Worm (Caenorhabditis elegans): Measurements from ENCODE around the gene Y22D7AL.1.

Gene Y22D7AL.1

ce11 chrIII:1603776-1604175 lies 48.5 kb upstream of the Y22D7AL.1 start (continued):
- TF ChIP-seq tlf-1 (GFP tag; optimal IDR thresholded peaks at IDR 0.05): no peak
- peak; percentile 26; the same call in 1 of the 2 replicates for TF ChIP-seq madf-6 (GFP tag; IDR thresholded peaks at IDR 0.05)
- TF ChIP-seq zfh-2 (GFP tag; conservative IDR thresholded peaks at IDR 0.05): no peak
- TF ChIP-seq madf-10 (tag; optimal IDR thresholded peaks at IDR 0.05): no peak
- TF ChIP-seq ceh-27 (GFP tag; optimal IDR thresholded peaks at IDR 0.05): no peak
- no peak for TF ChIP-seq ztf-22 (GFP tag; optimal IDR thresholded peaks at IDR 0.05)
- no peak for TF ChIP-seq K11D2.4 (GFP tag; IDR thresholded peaks at IDR 0.05)
- no peak for TF ChIP-seq nhr-27 (tag; optimal IDR thresholded peaks at IDR 0.05)
- TF ChIP-seq ztf-28 (GFP tag; IDR thresholded peaks at IDR 0.05): 0 out of 2 replicates have a peak, but pooled peaks have one; percentile 37
- TF ChIP-seq lin-35 (GFP tag; optimal IDR thresholded peaks at IDR 0.05): no peak
- TF ChIP-seq rpc-1 (optimal IDR thresholded peaks at IDR 0.05): peak; percentile 59
- peak; percentile 71 for TF ChIP-seq rpc-1 (tag; optimal IDR thresholded peaks at IDR 0.05)
- TF ChIP-seq lin-54 (GFP tag; optimal IDR thresholded peaks at IDR 0.05): peak; percentile 7
- TF ChIP-seq hmg-1.2 (GFP tag; IDR thresholded peaks at IDR 0.05): peak; percentile 40
- TF ChIP-seq ztf-3 (GFP tag; optimal IDR thresholded peaks at IDR 0.05): no peak
- TF ChIP-seq F57A8.1 (GFP tag; optimal IDR thresholded peaks at IDR 0.05): no peak
- no peak for TF ChIP-seq repo-1 (tag; optimal IDR thresholded peaks at IDR 0.05)
- TF ChIP-seq hlh-12 (tag; optimal IDR thresholded peaks at IDR 0.05): no peak
- no peak for TF ChIP-seq Y67H2A.10 (GFP tag; conservative IDR thresholded peaks at IDR 0.05)
- TF ChIP-seq ceh-100 (GFP tag; IDR thresholded peaks at IDR 0.05): no peak
- TF ChIP-seq dpl-1 (GFP tag; optimal IDR thresholded peaks at IDR 0.05): no peak

DNA sequence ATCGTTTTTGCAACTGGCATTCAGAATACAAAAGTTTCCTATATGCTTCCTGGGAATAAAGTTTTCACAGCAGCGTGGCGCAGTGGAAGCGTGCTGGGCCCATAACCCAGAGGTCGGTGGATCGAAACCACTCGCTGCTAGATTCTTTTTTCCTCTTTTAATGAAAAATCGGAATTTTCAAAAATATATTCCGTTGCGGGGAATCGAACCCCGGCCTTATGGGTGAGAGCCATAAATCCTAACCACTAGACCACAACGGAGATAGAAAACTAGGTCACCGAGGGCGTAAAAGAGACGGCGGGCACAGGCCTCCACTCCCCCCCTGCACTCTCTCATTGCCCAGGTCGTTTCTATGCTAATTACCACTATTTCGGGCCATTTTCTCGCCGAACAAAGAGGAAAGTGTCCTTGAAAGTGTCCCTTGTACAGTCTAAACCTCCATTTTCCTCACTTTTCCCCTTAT lies 47.7 kb upstream of the Y22D7AL.1 start, which contains the start of gene Y22D7AL.6:
Gene Y22D7AL.6 (plus strand): TSS at position 413 of the 463 bp plus-strand sequence.
- TF ChIP-seq lsy-27 (tag; optimal IDR thresholded peaks at IDR 0.05; ENCODE audit: borderline replicate concordance, insufficient read depth): peak; percentile 35
- TF ChIP-seq ztf-6 (GFP tag; IDR thresholded peaks at IDR 0.05): 0 out of 2 replicates have a peak, but pooled peaks have one; percentile 33
- TF ChIP-seq B0035.1 (tag; optimal IDR thresholded peaks at IDR 0.05): peak; percentile 49
- TF ChIP-seq nfya-2 (GFP tag; IDR thresholded peaks at IDR 0.05): 0 out of 2 replicates have a peak, but pooled peaks have one; percentile 5
- peak in 1 of 3 experiments; percentile 58 for TF ChIP-seq lin-35 (GFP tag; optimal IDR thresholded peaks at IDR 0.05)
- TF ChIP-seq hlh-12 (tag; optimal IDR thresholded peaks at IDR 0.05): no peak
- peak; percentile 61; the same call in 1 of the 2 replicates for TF ChIP-seq C17E4.6 (GFP tag; IDR thresholded peaks at IDR 0.05)
- TF ChIP-seq Y67H2A.10 (GFP tag; conservative IDR thresholded peaks at IDR 0.05): peak; percentile 53; the same call in 1 of the 2 replicates
- peak; percentile 72 for TF ChIP-seq hmg-1.2 (GFP tag; IDR thresholded peaks at IDR 0.05)
- peak; percentile 18 for TF ChIP-seq unc-130 (GFP tag; optimal IDR thresholded peaks at IDR 0.05)
- TF ChIP-seq snpc-3.4 (tag; optimal IDR thresholded peaks at IDR 0.05): peak; percentile 61
- TF ChIP-seq zfh-2 (GFP tag; conservative IDR thresholded peaks at IDR 0.05): peak; percentile 67; the same call in 1 of the 2 replicates
- TF ChIP-seq Y79H2A.3 (GFP tag; conservative IDR thresholded peaks at IDR 0.05): 0 out of 2 replicates have a peak, but pooled peaks have one; percentile 29
- TF ChIP-seq nfyb-1 (GFP tag; IDR thresholded peaks at IDR 0.05): peak; percentile 83
- no peak for TF ChIP-seq F37B4.10 (GFP tag; IDR thresholded peaks at IDR 0.05)
- TF ChIP-seq Y95B8A.8 (GFP tag; IDR thresholded peaks at IDR 0.05): 0 out of 2 replicates have a peak, but pooled peaks have one; percentile 54
- no peak for TF ChIP-seq madf-8 (GFP tag; conservative IDR thresholded peaks at IDR 0.05)
- no peak for TF ChIP-seq Y53G8AR.9 (GFP tag; conservative IDR thresholded peaks at IDR 0.05)
- peak; percentile 81 for TF ChIP-seq dox-1 (GFP tag; IDR thresholded peaks at IDR 0.05)
- peak; percentile 57; the same call in 1 of the 2 replicates for TF ChIP-seq K11D2.4 (GFP tag; IDR thresholded peaks at IDR 0.05)
- TF ChIP-seq K12H6.12 (tag; optimal IDR thresholded peaks at IDR 0.05): peak; percentile 53
- no peak for TF ChIP-seq ceh-91 (GFP tag; IDR thresholded peaks at IDR 0.05)
- TF ChIP-seq nhr-90 (tag; optimal IDR thresholded peaks at IDR 0.05): peak; percentile 84
- no peak for TF ChIP-seq unc-62 (GFP tag; optimal IDR thresholded peaks at IDR 0.05)
- peak; percentile 98 for TF ChIP-seq tbp1 (GFP tag; optimal IDR thresholded peaks at IDR 0.05)
- no peak for TF ChIP-seq efl-1 (GFP tag; optimal IDR thresholded peaks at IDR 0.05)
- no peak for TF ChIP-seq tbx-9 (tag; optimal IDR thresholded peaks at IDR 0.05; ENCODE audit: borderline replicate concordance)
- peak; percentile 14 for TF ChIP-seq ceh-79 (tag; optimal IDR thresholded peaks at IDR 0.05)
- peak; percentile 42 for TF ChIP-seq T07F8.4 (tag; optimal IDR thresholded peaks at IDR 0.05)
- no peak for TF ChIP-seq F55B11.4 (tag; optimal IDR thresholded peaks at IDR 0.05; ENCODE audit: borderline replicate concordance, insufficient read depth)
- TF ChIP-seq snpc-4 (GFP tag; optimal IDR thresholded peaks at IDR 0.05): peak; percentile 54
- peak in 2 of 4 experiments; percentile 37 to 47 for TF ChIP-seq snpc-4 (tag; optimal IDR thresholded peaks at IDR 0.05)
